Fruit fly (Drosophila melanogaster) whole organism, embryonic: ENCODE measurements around the gene Prtl99C.

Experiments used
- Aef1 ChIP-seq: fragments of 200-800 bp; sonication (Bioruptor generic); IDR thresholded peaks from 3 replicates; pipeline ENCODE4 v1.3.6; 2022; ENCODE audit warnings: missing biosample characterization, missing genetic modification characterization
- CG1024 ChIP-seq: fragments of 200-800 bp; sonication (Bioruptor generic); IDR thresholded peaks from 2 replicates; pipeline ENCODE4 v1.3.6; 2022; ENCODE audit warnings: missing biosample characterization, missing genetic modification characterization
- CG12744 ChIP-seq: fragments of 200-800 bp; sonication (Bioruptor generic); optimal IDR thresholded peaks from 2 replicates; lab custom pipeline; 2016; ENCODE audit warnings: missing biosample characterization, missing genetic modification characterization
- CG15011 ChIP-seq: fragments of 200-800 bp; sonication (Bioruptor generic); optimal IDR thresholded peaks from 3 replicates; lab custom pipeline; 2018; ENCODE audit warnings: missing biosample characterization, mild to moderate bottlenecking, missing genetic modification characterization
- CG16863 ChIP-seq: fragments of 200-800 bp; sonication (Bioruptor generic); optimal IDR thresholded peaks from 3 replicates; lab custom pipeline; 2016; ENCODE audit warnings: missing biosample characterization, missing genetic modification characterization
- CG17361 ChIP-seq: fragments of 200-800 bp; sonication (Bioruptor generic); IDR thresholded peaks from 3 replicates; pipeline ENCODE4 v1.3.6; 2022; ENCODE audit warnings: missing biosample characterization, missing genetic modification characterization
- CG18262 ChIP-seq: fragments of 200-800 bp; optimal IDR thresholded peaks from 3 replicates; lab custom pipeline; 2019; ENCODE audit warnings: missing biosample characterization, mild to moderate bottlenecking, missing genetic modification characterization, moderate library complexity
- CG2129 ChIP-seq: fragments of 200-800 bp; sonication (Bioruptor generic); IDR thresholded peaks from 2 replicates; pipeline ENCODE4 v1.3.6; 2022; ENCODE audit warnings: missing biosample characterization, missing genetic modification characterization; ENCODE audit not compliant: partially characterized antibody
- CG2202 ChIP-seq: fragments of 200-800 bp; sonication (Bioruptor generic); optimal IDR thresholded peaks from 2 replicates; lab custom pipeline; 2018; ENCODE audit warnings: missing biosample characterization, mild to moderate bottlenecking, missing genetic modification characterization
- CG30403 ChIP-seq: fragments of 200-800 bp; sonication (Bioruptor generic); optimal IDR thresholded peaks from 3 replicates; lab custom pipeline; 2016; ENCODE audit warnings: missing biosample characterization, missing genetic modification characterization
- CG3163 ChIP-seq: fragments of 200-800 bp; sonication (Bioruptor generic); optimal IDR thresholded peaks from 3 replicates; lab custom pipeline; 2016; ENCODE audit warnings: missing biosample characterization, missing genetic modification characterization
- CG4328 ChIP-seq: fragments of 200-800 bp; sonication (Bioruptor generic); optimal IDR thresholded peaks from 3 replicates; lab custom pipeline; 2017; ENCODE audit warnings: missing biosample characterization, missing genetic modification reagents, missing genetic modification characterization
- CG4360 ChIP-seq: fragments of 200-800 bp; sonication (Bioruptor generic); IDR thresholded peaks from 2 replicates; pipeline ENCODE4 v1.3.6; 2022; ENCODE audit warnings: missing biosample characterization, missing genetic modification characterization
- CG9797 ChIP-seq: fragments of 200-800 bp; sonication (Bioruptor generic); optimal IDR thresholded peaks from 3 replicates; lab custom pipeline; 2018; ENCODE audit warnings: missing biosample characterization, mild to moderate bottlenecking, missing genetic modification characterization
- CG9876 ChIP-seq: fragments of 200-800 bp; sonication (Bioruptor generic); optimal IDR thresholded peaks from 2 replicates; lab custom pipeline; 2016; ENCODE audit warnings: missing biosample characterization, missing genetic modification characterization
- CHES-1-like ChIP-seq: fragments of 200-800 bp; sonication (Bioruptor generic); optimal IDR thresholded peaks from 2 replicates; lab custom pipeline; 2016; ENCODE audit warnings: missing biosample characterization, missing genetic modification characterization
- CkIIα-i1 ChIP-seq: fragments of 200-800 bp; sonication (Bioruptor generic); IDR thresholded peaks from 2 replicates; pipeline ENCODE4 v1.3.6; 2022; ENCODE audit warnings: missing biosample characterization, missing genetic modification characterization
- Dbx ChIP-seq: fragments of 200-800 bp; sonication (Bioruptor generic); IDR thresholded peaks from 3 replicates; pipeline ENCODE4 v1.3.6; 2022; ENCODE audit warnings: missing biosample characterization, missing genetic modification characterization
- Dek ChIP-seq: fragments of 200-800 bp; sonication (Bioruptor generic); optimal IDR thresholded peaks from 3 replicates; lab custom pipeline; 2019; ENCODE audit warnings: missing biosample characterization, mild to moderate bottlenecking, missing genetic modification characterization, moderate library complexity
- Mad ChIP-seq: fragments of 200-800 bp; sonication (Bioruptor generic); optimal IDR thresholded peaks from 2 replicates; lab custom pipeline; 2016; ENCODE audit warnings: missing biosample characterization, missing genetic modification characterization
- NC2β ChIP-seq: fragments of 200-800 bp; sonication (Bioruptor generic); optimal IDR thresholded peaks from 2 replicates; lab custom pipeline; 2016; ENCODE audit warnings: missing biosample characterization, missing genetic modification characterization
- NK7.1 ChIP-seq: fragments of 200-800 bp; sonication (Bioruptor generic); optimal IDR thresholded peaks from 3 replicates; lab custom pipeline; 2016; ENCODE audit warnings: missing biosample characterization, missing genetic modification characterization
- Optix ChIP-seq: fragments of 200-800 bp; sonication (Bioruptor generic); IDR thresholded peaks from 3 replicates; pipeline ENCODE4 v1.3.6; 2022; ENCODE audit warnings: missing biosample characterization, missing genetic modification characterization
- Sox102F ChIP-seq: fragments of 200-800 bp; sonication (Bioruptor generic); optimal IDR thresholded peaks from 2 replicates; lab custom pipeline; 2018; ENCODE audit warnings: missing biosample characterization, mild to moderate bottlenecking, missing genetic modification characterization, moderate library complexity
- Sry-β ChIP-seq: fragments of 200-800 bp; sonication (Bioruptor generic); optimal IDR thresholded peaks from 2 replicates; lab custom pipeline; 2018; ENCODE audit warnings: missing biosample characterization, mild to moderate bottlenecking, missing genetic modification characterization, moderate library complexity
- TFAM ChIP-seq: fragments of 200-800 bp; sonication (Bioruptor generic); optimal IDR thresholded peaks from 2 replicates; lab custom pipeline; 2017; ENCODE audit warnings: missing biosample characterization, missing genetic modification characterization, inconsistent platforms
- YL-1 ChIP-seq: fragments of 200-800 bp; sonication (Bioruptor generic); optimal IDR thresholded peaks from 3 replicates; lab custom pipeline; 2017; ENCODE audit warnings: missing biosample characterization, mild to moderate bottlenecking, missing genetic modification characterization
- ara ChIP-seq: fragments of 200-800 bp; sonication (Bioruptor generic); IDR thresholded peaks from 2 replicates; pipeline ENCODE4 v1.3.6; 2022; ENCODE audit warnings: missing biosample characterization, missing genetic modification characterization
- dati ChIP-seq: fragments of 200-800 bp; sonication (Bioruptor generic); IDR thresholded peaks from 2 replicates; pipeline ENCODE4 v1.3.6; 2022; ENCODE audit warnings: missing biosample characterization, missing genetic modification characterization
- disco-r ChIP-seq: fragments of 200-800 bp; sonication (Bioruptor generic); optimal IDR thresholded peaks from 2 replicates; lab custom pipeline; 2016; ENCODE audit warnings: missing biosample characterization, missing genetic modification characterization
- emc ChIP-seq: fragments of 200-800 bp; sonication (Bioruptor generic); optimal IDR thresholded peaks from 2 replicates; lab custom pipeline; 2016; ENCODE audit warnings: missing biosample characterization, missing genetic modification characterization
- fd64A ChIP-seq: fragments of 200-800 bp; sonication (Bioruptor generic); optimal IDR thresholded peaks from 3 replicates; lab custom pipeline; 2018; ENCODE audit warnings: missing biosample characterization, mild to moderate bottlenecking, missing genetic modification characterization
- gcm2 ChIP-seq: fragments of 200-800 bp; sonication (Bioruptor generic); optimal IDR thresholded peaks from 2 replicates; lab custom pipeline; 2016; ENCODE audit warnings: missing biosample characterization, missing genetic modification characterization
- inv ChIP-seq: fragments of 200-800 bp; sonication (Bioruptor generic); IDR thresholded peaks from 2 replicates; pipeline ENCODE4 v1.3.6; 2022; ENCODE audit warnings: missing biosample characterization, missing genetic modification characterization; ENCODE audit not compliant: partially characterized antibody
- lbe ChIP-seq: fragments of 200-800 bp; sonication (Bioruptor generic); optimal IDR thresholded peaks from 2 replicates; lab custom pipeline; 2016; ENCODE audit warnings: missing biosample characterization, mild to moderate bottlenecking, missing genetic modification characterization
- maf-S ChIP-seq: fragments of 200-800 bp; sonication (Bioruptor generic); optimal IDR thresholded peaks from 2 replicates; lab custom pipeline; 2016; ENCODE audit warnings: missing biosample characterization, missing genetic modification characterization
- nerfin-1 ChIP-seq: fragments of 200-800 bp; sonication (Bioruptor generic); optimal IDR thresholded peaks from 3 replicates; lab custom pipeline; 2019; ENCODE audit warnings: missing biosample characterization, mild to moderate bottlenecking, missing genetic modification characterization, moderate library complexity
- pfk ChIP-seq: fragments of 200-800 bp; sonication (Bioruptor generic); optimal IDR thresholded peaks from 2 replicates; lab custom pipeline; 2018; ENCODE audit warnings: missing biosample characterization, mild to moderate bottlenecking, missing genetic modification characterization, moderate library complexity
- pho ChIP-seq: fragments of 200-800 bp; sonication (Bioruptor generic); optimal IDR thresholded peaks from 2 replicates; lab custom pipeline; 2016; ENCODE audit warnings: missing biosample characterization, missing genetic modification characterization
- pnt ChIP-seq: fragments of 200-800 bp; sonication (Bioruptor generic); optimal IDR thresholded peaks from 3 replicates; lab custom pipeline; 2016; ENCODE audit warnings: missing biosample characterization, missing genetic modification characterization
- pzg ChIP-seq: fragments of 200-800 bp; sonication (Bioruptor generic); optimal IDR thresholded peaks from 3 replicates; lab custom pipeline; 2018; ENCODE audit warnings: missing biosample characterization, mild to moderate bottlenecking, missing genetic modification characterization, moderate library complexity
- repo ChIP-seq: fragments of 200-800 bp; sonication (Bioruptor generic); optimal IDR thresholded peaks from 2 replicates; lab custom pipeline; 2016; ENCODE audit warnings: missing biosample characterization, missing genetic modification characterization
- rib ChIP-seq: fragments of 200-800 bp; sonication (Bioruptor generic); IDR thresholded peaks from 2 replicates; pipeline ENCODE4 v1.3.6; 2022; ENCODE audit warnings: missing biosample characterization, missing genetic modification characterization
- schlank ChIP-seq: fragments of 200-800 bp; sonication (Bioruptor generic); optimal IDR thresholded peaks from 2 replicates; lab custom pipeline; 2018; ENCODE audit warnings: missing biosample characterization, mild to moderate bottlenecking, missing genetic modification characterization
- sd ChIP-seq: fragments of 200-800 bp; sonication (Bioruptor generic); optimal IDR thresholded peaks from 3 replicates; lab custom pipeline; 2018; ENCODE audit warnings: missing biosample characterization, mild to moderate bottlenecking, missing genetic modification characterization, moderate library complexity
- sisA ChIP-seq: fragments of 200-800 bp; sonication (Bioruptor generic); IDR thresholded peaks from 2 replicates; pipeline ENCODE4 v1.3.6; 2022; ENCODE audit warnings: missing biosample characterization, missing genetic modification characterization
- sna ChIP-seq: fragments of 200-800 bp; sonication (Bioruptor generic); IDR thresholded peaks from 2 replicates; pipeline ENCODE4 v1.3.6; 2022; ENCODE audit warnings: missing biosample characterization, missing genetic modification characterization; ENCODE audit not compliant: partially characterized antibody
- sob ChIP-seq: fragments of 200-800 bp; sonication (Bioruptor generic); IDR thresholded peaks from 2 replicates; pipeline ENCODE4 v1.3.6; 2022; ENCODE audit warnings: missing biosample characterization, missing genetic modification characterization
- sug ChIP-seq: fragments of 200-800 bp; optimal IDR thresholded peaks from 2 replicates; lab custom pipeline; 2019; ENCODE audit warnings: missing biosample characterization, mild to moderate bottlenecking, missing genetic modification characterization, moderate library complexity
- trem ChIP-seq: fragments of 200-800 bp; optimal IDR thresholded peaks from 3 replicates; lab custom pipeline; 2019; ENCODE audit warnings: missing biosample characterization, mild to moderate bottlenecking, missing genetic modification characterization, moderate library complexity
- usp ChIP-seq: fragments of >200 bp; optimal IDR thresholded peaks from 2 replicates; lab custom pipeline; 2017; ENCODE audit warnings: missing biosample characterization, missing genetic modification characterization

Prtl99C gene

DNA sequence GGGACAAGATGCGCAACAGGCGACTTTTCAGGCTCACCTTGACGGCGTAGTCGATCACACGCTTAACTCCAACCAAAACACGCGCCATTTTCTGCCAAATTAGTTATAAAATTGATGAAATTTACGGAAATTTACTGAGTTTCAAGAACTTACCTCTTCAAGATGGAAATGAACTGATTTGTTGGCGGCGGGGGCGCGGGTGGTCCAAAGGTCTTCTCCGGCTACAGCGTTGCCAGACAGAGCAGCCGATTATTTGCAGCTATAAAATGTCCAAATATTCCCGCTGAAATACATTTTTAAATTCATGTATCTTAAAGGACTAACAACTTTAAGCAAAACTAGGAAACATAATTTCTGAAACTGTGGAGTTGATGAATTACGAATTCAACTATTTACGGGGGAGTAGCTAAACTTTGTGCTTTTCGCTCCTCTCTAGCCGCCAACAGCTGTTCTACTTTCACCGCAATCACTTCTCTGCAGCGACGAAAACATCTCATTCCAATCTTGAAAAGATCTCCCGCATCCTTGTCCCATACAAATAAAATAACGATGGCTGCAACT is 32.9 kb upstream of the Prtl99C start, which contains the start of the genes Etfb and CG7789 (continued):
- TF ChIP-seq emc (GFP tag; lab: Kevin White, UChicago) (peak; percentile 12), CG18262 (tag; lab: Kevin White, UChicago) (no peak), CG30403 (GFP tag; lab: Kevin White, UChicago) (peak; percentile 88), fd64A (no peak), CG16863 (GFP tag; lab: Kevin White, UChicago) (peak; percentile 64), usp (GFP tag; lab: Kevin White, UChicago) (no peak), CG1024 (GFP tag; lab: Robert Waterston, UW) (peak; percentile 43; the same call in 1 of the 2 replicates), TFAM (no peak), sd (tag; lab: Kevin White, UChicago) (no peak), pho (GFP tag; lab: Kevin White, UChicago) (peak; percentile 88), pfk (GFP tag; lab: Kevin White, UChicago) (no peak), CG12744 (GFP tag; lab: Kevin White, UChicago) (peak; percentile 55), rib (GFP tag; lab: Robert Waterston, UW) (peak; percentile 75), sna (GFP tag; lab: Robert Waterston, UW) (peak; percentile 78), CG15011 (GFP tag; lab: Kevin White, UChicago) (no peak), pnt (GFP tag; lab: Kevin White, UChicago) (peak; percentile 55), NK7.1 (GFP tag; lab: Kevin White, UChicago) (peak; percentile 55), sisA (GFP tag; lab: Robert Waterston, UW) (peak; percentile 78), gcm2 (GFP tag; lab: Kevin White, UChicago) (peak; percentile 61), CG2202 (tag; lab: Kevin White, UChicago) (peak; percentile 7), CG9876 (GFP tag; lab: Kevin White, UChicago) (peak; percentile 37), CkIIα-i1 (GFP tag; lab: Robert Waterston, UW) (no peak), Aef1 (GFP tag; lab: Robert Waterston, UW) (peak; percentile 71), schlank (peak; percentile 72), Dbx (GFP tag; lab: Robert Waterston, UW) (peak; percentile 80), pzg (peak; percentile 76), Optix (peak; percentile 65), disco-r (GFP tag; lab: Kevin White, UChicago) (peak; percentile 44), CG3163 (GFP tag; lab: Kevin White, UChicago) (peak; percentile 63), maf-S (peak; percentile 65), CHES-1-like (GFP tag; lab: Kevin White, UChicago) (peak; percentile 85), Mad (GFP tag; lab: Kevin White, UChicago) (peak; percentile 60), Dek (tag; lab: Kevin White, UChicago) (peak; percentile 79), repo (peak; percentile 54), sob (GFP tag; lab: Robert Waterston, UW) (peak; percentile 87), CG17361 (no peak; the same call in 1 of the 3 replicates), lbe (no peak), trem (tag; lab: Kevin White, UChicago) (peak; percentile 55), dati (GFP tag; lab: Robert Waterston, UW) (no peak), Sox102F (GFP tag; lab: Kevin White, UChicago) (no peak), ara (GFP tag; lab: Robert Waterston, UW) (peak; percentile 51; the same call in 1 of the 2 replicates), CG9797 (GFP tag; lab: Kevin White, UChicago) (peak; percentile 36), nerfin-1 (tag; lab: Kevin White, UChicago) (no peak), CG4360 (GFP tag; lab: Robert Waterston, UW) (no peak), sug (tag; lab: Kevin White, UChicago) (no peak), NC2β (GFP tag; lab: Kevin White, UChicago) (peak; percentile 80), CG2129 (peak; percentile 81), YL-1 (GFP tag; lab: Kevin White, UChicago) (peak; percentile 94), CG4328 (peak; percentile 68), Sry-β (peak; percentile 83), inv (GFP tag; lab: Robert Waterston, UW) (peak; percentile 71)
